Fruit fly (Drosophila melanogaster): Measurements from ENCODE around the gene Rpt2.

The Rpt2 gene

dm6 chr3R:23919366-23919765 lies 12.0 kb downstream of the Rpt2 start (continued):
- TF ChIP-seq usp (GFP tag; optimal IDR thresholded peaks at IDR 0.05) (no peak), Sin3A (optimal IDR thresholded peaks at IDR 0.05) (no peak), CG12104 (GFP tag; optimal IDR thresholded peaks at IDR 0.05) (peak; percentile 16), CG8924 (tag; optimal IDR thresholded peaks at IDR 0.05) (peak; percentile 38), CG3726 (GFP tag; IDR thresholded peaks at IDR 0.05) (no peak), az2 (GFP tag; optimal IDR thresholded peaks at IDR 0.05) (no peak), CG3995 (GFP tag; optimal IDR thresholded peaks at IDR 0.05) (no peak), Chrac-16 (GFP tag; optimal IDR thresholded peaks at IDR 0.05) (no peak), HHEX (GFP tag; optimal IDR thresholded peaks at IDR 0.05) (peak; percentile 78), Usf (GFP tag; optimal IDR thresholded peaks at IDR 0.05) (no peak), D19A (tag; optimal IDR thresholded peaks at IDR 0.05) (peak; percentile 4), CG11695 (GFP tag; IDR thresholded peaks at IDR 0.05) (peak; percentile 40; the same call in 1 of the 3 replicates), CG15696 (tag; optimal IDR thresholded peaks at IDR 0.05) (peak; percentile 29), Dll (GFP tag; IDR thresholded peaks at IDR 0.05; ENCODE audit: partially characterized antibody) (no peak), CG18619 (GFP tag; optimal IDR thresholded peaks at IDR 0.05) (peak; percentile 54), CG2116 (GFP tag; optimal IDR thresholded peaks at IDR 0.05) (no peak), en (GFP tag; optimal IDR thresholded peaks at IDR 0.05) (no peak), NFAT (GFP tag; IDR thresholded peaks at IDR 0.05) (no peak), Tbp (GFP tag; optimal IDR thresholded peaks at IDR 0.05) (no peak), Mad (GFP tag; optimal IDR thresholded peaks at IDR 0.05) (no peak), CG3163 (GFP tag; optimal IDR thresholded peaks at IDR 0.05) (no peak), exex (tag; optimal IDR thresholded peaks at IDR 0.05) (peak; percentile 60), CG18476 (GFP tag; optimal IDR thresholded peaks at IDR 0.05) (no peak), TFAM (GFP tag; optimal IDR thresholded peaks at IDR 0.05) (no peak), CG30431 (GFP tag; optimal IDR thresholded peaks at IDR 0.05) (no peak), E2f2 (GFP tag; IDR thresholded peaks at IDR 0.05) (peak; percentile 30; the same call in 1 of the 2 replicates), CG3281 (GFP tag; optimal IDR thresholded peaks at IDR 0.05) (peak; percentile 72), Hmr (GFP tag; optimal IDR thresholded peaks at IDR 0.05) (peak; percentile 75), CG11723 (GFP tag; optimal IDR thresholded peaks at IDR 0.05) (peak; percentile 46), stwl (tag; optimal IDR thresholded peaks at IDR 0.05) (no peak), CG10267 (tag; optimal IDR thresholded peaks at IDR 0.05) (no peak), CG6683 (GFP tag; optimal IDR thresholded peaks at IDR 0.05) (peak; percentile 51), Fer3 (tag; optimal IDR thresholded peaks at IDR 0.05) (peak; percentile 51), CG7556 (GFP tag; optimal IDR thresholded peaks at IDR 0.05) (peak; percentile 29), CG7987 (GFP tag; optimal IDR thresholded peaks at IDR 0.05) (peak; percentile 80), CG16813 (GFP tag; IDR thresholded peaks at IDR 0.05; ENCODE audit: partially characterized antibody) (no peak), pros (GFP tag; optimal IDR thresholded peaks at IDR 0.05) (no peak), scrt (GFP tag; optimal IDR thresholded peaks at IDR 0.05) (peak; percentile 58), nerfin-2 (GFP tag; IDR thresholded peaks at IDR 0.05; ENCODE audit: partially characterized antibody) (no peak), cad (GFP tag; optimal IDR thresholded peaks at IDR 0.05) (no peak), pb (GFP tag; optimal IDR thresholded peaks at IDR 0.05) (no peak), CG12299 (tag; optimal IDR thresholded peaks at IDR 0.05) (peak; percentile 21), Opbp (GFP tag; IDR thresholded peaks at IDR 0.05; ENCODE audit: partially characterized antibody) (no peak), Meics (GFP tag; optimal IDR thresholded peaks at IDR 0.05) (peak; percentile 61), org-1 (GFP tag; optimal IDR thresholded peaks at IDR 0.05) (peak; percentile 47), bcd (GFP tag; optimal IDR thresholded peaks at IDR 0.05) (peak; percentile 28), CG1603 (tag; optimal IDR thresholded peaks at IDR 0.05) (peak; percentile 34), tio (GFP tag; optimal IDR thresholded peaks at IDR 0.05) (no peak), Doc2 (GFP tag; IDR thresholded peaks at IDR 0.05) (no peak), CG14965 (GFP tag; optimal IDR thresholded peaks at IDR 0.05; ENCODE audit: borderline replicate concordance) (no peak), CG17359 (tag; optimal IDR thresholded peaks at IDR 0.05) (peak; percentile 63)

Data from whole organism, embryonic.